Fruit fly (Drosophila melanogaster): ENCODE measurements around the gene CG33116.
A peak's percentile ranks its signal among the peaks of the same experiment; 100 is the strongest.

CG33116 gene

DNA sequence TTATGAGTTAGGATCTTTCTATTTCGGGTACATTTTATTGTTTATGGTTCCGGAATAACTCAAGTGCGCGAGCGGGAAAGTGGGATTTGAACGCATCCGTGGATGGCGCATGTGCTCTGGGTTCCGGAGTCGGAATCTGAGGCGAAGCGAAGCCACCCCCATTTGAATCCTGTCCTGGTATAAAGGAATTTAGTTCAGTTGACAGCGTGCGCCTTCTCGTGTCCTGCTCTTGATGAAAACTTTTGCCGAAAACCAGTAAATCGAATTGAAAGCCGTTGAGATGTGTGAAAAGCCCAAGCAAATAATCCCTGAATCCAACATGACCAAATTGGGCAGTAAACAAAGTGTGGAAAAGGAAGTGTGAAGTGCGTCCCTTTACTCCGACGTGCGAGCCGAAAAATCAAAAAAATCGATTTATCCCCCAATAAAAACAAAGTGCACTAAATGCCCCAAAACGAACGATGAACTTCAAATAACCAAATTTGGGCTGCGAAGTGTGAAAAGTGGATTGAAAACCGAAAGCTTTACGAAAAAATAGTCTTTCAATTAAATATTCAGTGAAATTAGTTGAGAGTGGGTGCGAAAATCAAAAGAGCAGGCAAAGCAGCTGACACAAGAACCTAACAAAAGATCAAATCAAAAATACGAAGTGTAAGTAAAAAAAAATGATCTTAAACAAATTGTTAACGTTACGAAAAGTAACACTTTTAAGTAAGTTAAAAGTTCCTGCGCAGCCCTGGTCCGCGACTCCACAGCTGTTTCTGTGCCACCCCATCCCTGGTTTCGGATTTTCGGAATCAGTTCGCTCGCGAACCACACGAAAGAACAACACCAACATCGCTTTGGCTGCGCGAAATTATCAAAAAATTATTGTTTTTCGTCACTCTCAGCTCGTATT is 53.4 kb downstream of the CG33116 start, which contains the start of gene Lar (continued):
- TF ChIP-seq Lhr (GFP tag; optimal IDR thresholded peaks at IDR 0.05) = peak; percentile 58
- TF ChIP-seq CG6683 (GFP tag; optimal IDR thresholded peaks at IDR 0.05) = no peak
- peak; percentile 9 for TF ChIP-seq CG1529 (GFP tag; optimal IDR thresholded peaks at IDR 0.05)
- peak; percentile 54 for TF ChIP-seq az2 (GFP tag; optimal IDR thresholded peaks at IDR 0.05)
- TF ChIP-seq CG11696 (GFP tag; IDR thresholded peaks at IDR 0.05) = no peak
- no peak for TF ChIP-seq CG10462 (GFP tag; optimal IDR thresholded peaks at IDR 0.05)
- TF ChIP-seq trem (tag; optimal IDR thresholded peaks at IDR 0.05) = peak; percentile 39
- TF ChIP-seq CG10979 (tag; optimal IDR thresholded peaks at IDR 0.05) = peak; percentile 45
- TF ChIP-seq ara (GFP tag; IDR thresholded peaks at IDR 0.05) = peak; percentile 49
- TF ChIP-seq Gsc (GFP tag; IDR thresholded peaks at IDR 0.05) = no peak
- TF ChIP-seq Opbp (GFP tag; IDR thresholded peaks at IDR 0.05; ENCODE audit: partially characterized antibody) = no peak; the same call in 2 of the 3 replicates
- TF ChIP-seq peb (GFP tag; IDR thresholded peaks at IDR 0.05) = 0 out of 2 replicates have a peak, but pooled peaks have one; percentile 43
- TF ChIP-seq corto (GFP tag; optimal IDR thresholded peaks at IDR 0.05) = no peak
- no peak for TF ChIP-seq dimm (GFP tag; IDR thresholded peaks at IDR 0.05)
- TF ChIP-seq seq (GFP tag; IDR thresholded peaks at IDR 0.05) = no peak
- peak; percentile 43; the same call in 1 of the 2 replicates for TF ChIP-seq CG7372 (GFP tag; IDR thresholded peaks at IDR 0.05)
- peak; percentile 67 for TF ChIP-seq CG2712 (tag; optimal IDR thresholded peaks at IDR 0.05)
- TF ChIP-seq CG6854 (GFP tag; optimal IDR thresholded peaks at IDR 0.05) = no peak
- TF ChIP-seq CG12391 (tag; optimal IDR thresholded peaks at IDR 0.05) = peak; percentile 72
- peak; percentile 84 to 96 for TF ChIP-seq crp (GFP tag; optimal IDR thresholded peaks at IDR 0.05)
- peak; percentile 38 for TF ChIP-seq Fer3 (tag; optimal IDR thresholded peaks at IDR 0.05)
- TF ChIP-seq NC2α (GFP tag; optimal IDR thresholded peaks at IDR 0.05) = no peak
- TF ChIP-seq CHES-1-like (GFP tag; optimal IDR thresholded peaks at IDR 0.05) = peak; percentile 53
- TF ChIP-seq CG14667 (GFP tag; IDR thresholded peaks at IDR 0.05) = no peak
- TF ChIP-seq Vsx1 (GFP tag; optimal IDR thresholded peaks at IDR 0.05) = no peak
- TF ChIP-seq sd (tag; optimal IDR thresholded peaks at IDR 0.05) = peak; percentile 32
- TF ChIP-seq CG33213 (GFP tag; optimal IDR thresholded peaks at IDR 0.05) = peak; percentile 75
- peak; percentile 39 for TF ChIP-seq kay (GFP tag; optimal IDR thresholded peaks at IDR 0.05)
- TF ChIP-seq nerfin-1 (tag; optimal IDR thresholded peaks at IDR 0.05) = peak; percentile 96
- no peak for TF ChIP-seq rib (GFP tag; IDR thresholded peaks at IDR 0.05)
- TF ChIP-seq CG32767 (GFP tag; IDR thresholded peaks at IDR 0.05) = no peak
- no peak for TF ChIP-seq CG6175 (GFP tag; IDR thresholded peaks at IDR 0.05)
- TF ChIP-seq Jarid2 (GFP tag; optimal IDR thresholded peaks at IDR 0.05) = no peak
- no peak for TF ChIP-seq z (GFP tag; IDR thresholded peaks at IDR 0.05)
- TF ChIP-seq CG15269 (tag; optimal IDR thresholded peaks at IDR 0.05) = peak; percentile 61
- no peak for TF ChIP-seq Doc3 (GFP tag; IDR thresholded peaks at IDR 0.05; ENCODE audit: partially characterized antibody)
- TF ChIP-seq gsb-n (tag; optimal IDR thresholded peaks at IDR 0.05) = no peak
- TF ChIP-seq Awh (GFP tag; IDR thresholded peaks at IDR 0.05) = 0 out of 2 replicates have a peak, but pooled peaks have one; percentile 12
- peak; percentile 53 for TF ChIP-seq bab2 (GFP tag; optimal IDR thresholded peaks at IDR 0.05)
- TF ChIP-seq org-1 (GFP tag; optimal IDR thresholded peaks at IDR 0.05) = peak; percentile 33
- peak; percentile 6 to 47 for TF ChIP-seq bsh (GFP tag; optimal IDR thresholded peaks at IDR 0.05)
- TF ChIP-seq MBD-R2 (GFP tag; IDR thresholded peaks at IDR 0.05) = peak; percentile 91
- TF ChIP-seq dan (GFP tag; IDR thresholded peaks at IDR 0.05) = no peak
- peak; percentile 68 for TF ChIP-seq Sin3A (optimal IDR thresholded peaks at IDR 0.05)
- no peak for TF ChIP-seq sc (optimal IDR thresholded peaks at IDR 0.05)
- no peak for TF ChIP-seq sc (GFP tag; optimal IDR thresholded peaks at IDR 0.05)
- TF ChIP-seq GATAe (GFP tag; conservative IDR thresholded peaks at IDR 0.05) = no peak
- no peak for TF ChIP-seq Atf3 (GFP tag; optimal IDR thresholded peaks at IDR 0.05)
- TF ChIP-seq ewg (GFP tag; optimal IDR thresholded peaks at IDR 0.05) = peak; percentile 86
